Worm (Caenorhabditis elegans): ENCODE results near the gene sdz-27.

DNA sequence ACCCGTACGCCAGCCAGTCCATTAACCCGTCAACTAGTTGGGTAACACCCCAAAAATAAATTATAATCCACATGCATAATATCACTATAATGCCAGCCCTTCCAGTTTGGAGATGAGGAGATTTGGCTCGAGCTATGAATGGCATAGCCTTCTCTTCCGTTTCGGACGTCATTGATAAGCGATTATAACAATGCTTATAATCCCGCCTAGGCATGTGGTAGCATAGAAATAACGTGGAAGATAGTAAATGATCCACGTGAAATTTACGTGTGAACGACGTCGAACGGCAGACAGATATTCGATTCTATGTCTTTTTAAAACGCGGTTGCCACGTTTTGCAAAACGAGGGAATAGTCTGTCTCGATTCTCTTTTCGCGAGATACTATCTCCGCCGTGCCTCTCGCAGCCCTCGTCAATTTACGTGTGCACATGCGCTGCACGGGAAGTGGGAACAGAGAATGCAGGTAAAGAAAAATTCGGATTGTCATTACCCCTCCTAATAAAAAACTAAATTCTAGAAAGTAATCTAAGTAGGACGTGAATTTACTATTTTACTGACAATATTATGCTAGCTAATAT lies 38.0 kb upstream of the sdz-27 start:
- no peak for TF ChIP-seq rpc-1 (optimal IDR thresholded peaks at IDR 0.05)
- TF ChIP-seq rpc-1 (tag; optimal IDR thresholded peaks at IDR 0.05) = no peak
- no peak for TF ChIP-seq Y56A3A.18 (GFP tag; IDR thresholded peaks at IDR 0.05)
- no peak for TF ChIP-seq efl-1 (GFP tag; optimal IDR thresholded peaks at IDR 0.05)
- no peak for TF ChIP-seq dpl-1 (GFP tag; optimal IDR thresholded peaks at IDR 0.05)
- no peak for TF ChIP-seq ccch-3 (GFP tag; optimal IDR thresholded peaks at IDR 0.05)
